Worm (Caenorhabditis elegans): ENCODE results near the gene ipla-7.

The ipla-7 gene

ce11 chrIV:10084323-10084959, 21.8 kb upstream of the ipla-7 start, which contains the start of gene W01B6.8:
Gene W01B6.8 (minus strand): TSS chrIV:10084373.
- TF ChIP-seq sem-4 (tag; optimal IDR thresholded peaks at IDR 0.05), result no peak

ce11 chrIV:10080816-10081215, 18.2 kb upstream of the ipla-7 start, which contains the start of gene W01B6.6:
Gene W01B6.6 (plus strand): TSS chrIV:10081116.
- TF ChIP-seq nhr-6 (tag; optimal IDR thresholded peaks at IDR 0.05) (no peak), nhr-21 (tag; optimal IDR thresholded peaks at IDR 0.05) (no peak), ZK546.5 (tag; optimal IDR thresholded peaks at IDR 0.05) (no peak), zag-1 (tag; optimal IDR thresholded peaks at IDR 0.05) (no peak), Y55F3AM.14 (GFP tag; optimal IDR thresholded peaks at IDR 0.05) (no peak), nhr-25 (tag; optimal IDR thresholded peaks at IDR 0.05) (no peak)

ce11 chrIV:10078003-10078402, 15.4 kb upstream of the ipla-7 start:
- no peak for TF ChIP-seq lin-11 (tag; optimal IDR thresholded peaks at IDR 0.05)
- no peak for TF ChIP-seq sem-4 (tag; optimal IDR thresholded peaks at IDR 0.05)
- TF ChIP-seq sma-9 (GFP tag; optimal IDR thresholded peaks at IDR 0.05), result no peak
- TF ChIP-seq sma-9 (tag; optimal IDR thresholded peaks at IDR 0.05), result no peak
- no peak for TF ChIP-seq nhr-23 (tag; optimal IDR thresholded peaks at IDR 0.05)
- no peak for TF ChIP-seq elt-3 (tag; optimal IDR thresholded peaks at IDR 0.05)
- TF ChIP-seq nhr-12 (tag; optimal IDR thresholded peaks at IDR 0.05), result no peak
- TF ChIP-seq nhr-237 (tag; optimal IDR thresholded peaks at IDR 0.05), result no peak
- TF ChIP-seq unc-62 (GFP tag; optimal IDR thresholded peaks at IDR 0.05), result no peak
- no peak for TF ChIP-seq ZK546.5 (tag; optimal IDR thresholded peaks at IDR 0.05)
- no peak for TF ChIP-seq skn-1 (tag; optimal IDR thresholded peaks at IDR 0.05)
- TF ChIP-seq gmeb-1 (tag; optimal IDR thresholded peaks at IDR 0.05), result no peak
- TF ChIP-seq dmd-4 (tag; optimal IDR thresholded peaks at IDR 0.05), result no peak
- TF ChIP-seq ztf-11 (tag; optimal IDR thresholded peaks at IDR 0.05), result no peak
- TF ChIP-seq elt-1 (tag; optimal IDR thresholded peaks at IDR 0.05), result no peak
- no peak for TF ChIP-seq ceh-16 (tag; optimal IDR thresholded peaks at IDR 0.05)
- no peak for TF ChIP-seq egl-27 (tag; optimal IDR thresholded peaks at IDR 0.05)

DNA sequence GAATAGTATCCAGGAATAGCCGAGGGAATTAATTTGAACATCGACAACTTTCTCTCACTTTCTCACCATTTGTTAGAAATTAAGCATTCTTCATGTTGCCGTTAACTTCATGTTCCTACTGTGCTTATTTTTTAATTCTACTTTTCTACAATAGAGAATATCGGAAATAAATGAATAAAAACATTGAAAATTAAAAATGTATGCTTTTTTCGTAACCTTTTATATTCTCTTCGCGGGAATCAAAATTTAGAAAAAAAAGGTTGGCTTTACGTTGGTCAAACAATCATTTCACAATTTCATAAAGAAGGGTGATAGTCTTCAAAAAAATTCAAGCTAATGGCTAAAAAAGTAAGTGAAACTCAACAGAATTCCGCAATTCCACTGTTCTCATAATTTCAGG, 13.2 kb upstream of the ipla-7 start, which contains the start of gene W01B6.5:
TSS of gene W01B6.5 (plus strand) at position 301 of the 400 bp plus-strand sequence.
- TF ChIP-seq alr-1 (tag; optimal IDR thresholded peaks at IDR 0.05) (no peak), ceh-82 (tag; optimal IDR thresholded peaks at IDR 0.05) (no peak), lin-39 (tag; optimal IDR thresholded peaks at IDR 0.05) (no peak), nhr-12 (tag; optimal IDR thresholded peaks at IDR 0.05) (no peak), unc-55 (GFP tag; optimal IDR thresholded peaks at IDR 0.05) (no peak), elt-1 (tag; optimal IDR thresholded peaks at IDR 0.05) (no peak), unc-62 (GFP tag; optimal IDR thresholded peaks at IDR 0.05) (no peak), egl-27 (tag; optimal IDR thresholded peaks at IDR 0.05) (no peak), zag-1 (tag; optimal IDR thresholded peaks at IDR 0.05) (no peak), ztf-4 (tag; optimal IDR thresholded peaks at IDR 0.05) (no peak), Y55F3AM.14 (GFP tag; optimal IDR thresholded peaks at IDR 0.05) (no peak), sma-3 (GFP tag; optimal IDR thresholded peaks at IDR 0.05) (no peak), ama-1 (optimal IDR thresholded peaks at IDR 0.05) (no peak), gmeb-1 (tag; optimal IDR thresholded peaks at IDR 0.05) (no peak), skn-1 (tag; optimal IDR thresholded peaks at IDR 0.05) (no peak), ceh-16 (tag; optimal IDR thresholded peaks at IDR 0.05) (no peak), lin-13 (GFP tag; optimal IDR thresholded peaks at IDR 0.05) (no peak), peb-1 (tag; optimal IDR thresholded peaks at IDR 0.05) (no peak)

ce11 chrIV:10075034-10075510, 12.4 kb upstream of the ipla-7 start, which contains the start of the genes ttbk-4 and W01B6.4:
Gene ttbk-4 (minus strand): TSS chrIV:10075134.
Gene W01B6.4 (plus strand): TSS chrIV:10075460.
- TF ChIP-seq nhr-6 (tag; optimal IDR thresholded peaks at IDR 0.05) (no peak), ZK546.5 (tag; optimal IDR thresholded peaks at IDR 0.05) (no peak), ztf-11 (tag; optimal IDR thresholded peaks at IDR 0.05) (no peak), lsy-2 (tag; optimal IDR thresholded peaks at IDR 0.05) (no peak), crh-2 (tag; optimal IDR thresholded peaks at IDR 0.05) (no peak), nhr-77 (tag; optimal IDR thresholded peaks at IDR 0.05) (no peak), nhr-21 (tag; optimal IDR thresholded peaks at IDR 0.05) (no peak), zag-1 (tag; optimal IDR thresholded peaks at IDR 0.05) (no peak), elt-1 (tag; optimal IDR thresholded peaks at IDR 0.05) (no peak), mab-5 (tag; optimal IDR thresholded peaks at IDR 0.05) (no peak), unc-39 (tag; optimal IDR thresholded peaks at IDR 0.05) (no peak), skn-1 (tag; optimal IDR thresholded peaks at IDR 0.05) (no peak), lin-13 (GFP tag; optimal IDR thresholded peaks at IDR 0.05) (no peak), snpc-4 (tag; optimal IDR thresholded peaks at IDR 0.05) (no peak), aly-2 (tag; optimal IDR thresholded peaks at IDR 0.05) (no peak)
